Fruit fly (Drosophila melanogaster) whole organism, prepupa: ENCODE results near the gene Uro.

Experiments
- CG11294 ChIP-seq: fragments of 200-800 bp; sonication (Bioruptor generic); IDR thresholded peaks from 2 replicates; pipeline ENCODE4 v1.3.6; 2022; ENCODE audit warnings: missing biosample characterization, missing genetic modification characterization
- CG11902 ChIP-seq: fragments of 200-800 bp; sonication (Bioruptor generic); optimal IDR thresholded peaks from 3 replicates; lab custom pipeline; 2016; ENCODE audit warnings: missing biosample characterization, missing genetic modification characterization
- CG15336 ChIP-seq: fragments of 200-800 bp; sonication (Bioruptor generic); IDR thresholded peaks from 2 replicates; pipeline ENCODE4 v1.3.6; 2022; ENCODE audit warnings: missing biosample characterization, missing genetic modification characterization
- CG1621 ChIP-seq: fragments of 200-800 bp; sonication (Bioruptor generic); optimal IDR thresholded peaks from 3 replicates; lab custom pipeline; 2018; ENCODE audit warnings: missing biosample characterization, mild to moderate bottlenecking, missing genetic modification characterization
- CG16779 ChIP-seq: fragments of 200-800 bp; sonication (Bioruptor generic); optimal IDR thresholded peaks from 3 replicates; lab custom pipeline; 2017; ENCODE audit warnings: missing biosample characterization, mild to moderate bottlenecking, missing genetic modification characterization
- CG3032 ChIP-seq: fragments of 200-800 bp; optimal IDR thresholded peaks from 2 replicates; lab custom pipeline; 2019; ENCODE audit warnings: missing biosample characterization, mild to moderate bottlenecking, missing genetic modification characterization, moderate library complexity
- CG31627 ChIP-seq: fragments of 200-800 bp; sonication (Bioruptor generic); optimal IDR thresholded peaks from 3 replicates; lab custom pipeline; 2016; ENCODE audit warnings: missing biosample characterization, missing genetic modification characterization
- CG3919 ChIP-seq: fragments of 200-800 bp; sonication (Bioruptor generic); optimal IDR thresholded peaks from 3 replicates; lab custom pipeline; 2016; ENCODE audit warnings: missing biosample characterization, missing genetic modification characterization
- CG4318 ChIP-seq: fragments of 200-800 bp; sonication (Bioruptor generic); optimal IDR thresholded peaks from 3 replicates; lab custom pipeline; 2017; ENCODE audit warnings: missing biosample characterization, mild to moderate bottlenecking, missing genetic modification characterization
- CG6276 ChIP-seq: fragments of 200-800 bp; sonication (Bioruptor generic); optimal IDR thresholded peaks from 2 replicates; lab custom pipeline; 2017; ENCODE audit warnings: missing biosample characterization, mild to moderate bottlenecking, missing genetic modification characterization
- CG6792 ChIP-seq: fragments of 200-800 bp; sonication (Bioruptor generic); optimal IDR thresholded peaks from 3 replicates; lab custom pipeline; 2016; ENCODE audit warnings: missing biosample characterization, missing genetic modification characterization
- CG6854 ChIP-seq: fragments of 200-800 bp; sonication (Bioruptor generic); optimal IDR thresholded peaks from 2 replicates; lab custom pipeline; 2017; ENCODE audit warnings: missing biosample characterization, mild to moderate bottlenecking, missing genetic modification characterization
- CG7368 ChIP-seq: fragments of 200-800 bp; sonication (Bioruptor generic); optimal IDR thresholded peaks from 3 replicates; lab custom pipeline; 2016; ENCODE audit warnings: missing biosample characterization, missing genetic modification characterization
- CG9139 ChIP-seq: fragments of 200-800 bp; sonication (Bioruptor generic); optimal IDR thresholded peaks from 3 replicates; lab custom pipeline; 2017; ENCODE audit warnings: missing biosample characterization, mild to moderate bottlenecking, missing genetic modification characterization
- Eip75B ChIP-seq: fragments of 200-800 bp; sonication (Bioruptor generic); optimal IDR thresholded peaks from 3 replicates; lab custom pipeline; 2016; ENCODE audit warnings: missing biosample characterization, missing genetic modification characterization
- Eip78C ChIP-seq: fragments of 200-800 bp; sonication (Bioruptor generic); peaks from one replicate; lab custom pipeline; 2016; ENCODE audit warnings: missing biosample characterization, missing genetic modification characterization
- Eip93F ChIP-seq: fragments of 200-800 bp; sonication (Bioruptor generic); optimal IDR thresholded peaks from 2 replicates; lab custom pipeline; 2016; ENCODE audit warnings: missing biosample characterization, mild to moderate bottlenecking, missing genetic modification characterization
- Gug ChIP-seq: fragments of 200-800 bp; sonication (Bioruptor generic); IDR thresholded peaks from 2 replicates; pipeline ENCODE4 v1.3.6; 2022; ENCODE audit warnings: missing biosample characterization, missing genetic modification characterization
- Hr39 ChIP-seq: fragments of 200-800 bp; sonication (Bioruptor generic); optimal IDR thresholded peaks from 2 replicates; lab custom pipeline; 2016; ENCODE audit warnings: missing biosample characterization, missing genetic modification characterization
- Lpt ChIP-seq: fragments of 200-800 bp; sonication (Bioruptor generic); optimal IDR thresholded peaks from 3 replicates; lab custom pipeline; 2016; ENCODE audit warnings: missing biosample characterization, missing genetic modification characterization
- Met ChIP-seq: fragments of 200-800 bp; sonication (Bioruptor generic); optimal IDR thresholded peaks from 3 replicates; lab custom pipeline; 2016; ENCODE audit warnings: missing biosample characterization, missing genetic modification characterization
- OdsH ChIP-seq: fragments of 200-800 bp; sonication (Bioruptor generic); optimal IDR thresholded peaks from 3 replicates; lab custom pipeline; 2016; ENCODE audit warnings: missing biosample characterization, missing genetic modification characterization
- Smox ChIP-seq: fragments of 200-800 bp; sonication (Bioruptor generic); optimal IDR thresholded peaks from 3 replicates; lab custom pipeline; 2016; ENCODE audit warnings: missing biosample characterization, missing genetic modification characterization
- Sox102F ChIP-seq: fragments of 200-800 bp; sonication (Bioruptor generic); optimal IDR thresholded peaks from 2 replicates; lab custom pipeline; 2016; ENCODE audit warnings: missing biosample characterization, mild to moderate bottlenecking, missing genetic modification characterization
- Sox14 ChIP-seq: fragments of 200-800 bp; sonication (Bioruptor generic); optimal IDR thresholded peaks from 3 replicates; lab custom pipeline; 2016; ENCODE audit warnings: missing biosample characterization, missing genetic modification characterization
- Sox15 ChIP-seq: fragments of 200-800 bp; sonication (Bioruptor generic); optimal IDR thresholded peaks from 3 replicates; lab custom pipeline; 2016; ENCODE audit warnings: missing biosample characterization, missing genetic modification characterization
- achi ChIP-seq: fragments of 200-800 bp; sonication (Bioruptor generic); optimal IDR thresholded peaks from 3 replicates; lab custom pipeline; 2016; ENCODE audit warnings: missing biosample characterization, missing genetic modification characterization
- acj6 ChIP-seq: fragments of 200-800 bp; sonication (Bioruptor generic); optimal IDR thresholded peaks from 3 replicates; lab custom pipeline; 2016; ENCODE audit warnings: missing biosample characterization, missing genetic modification characterization
- dac ChIP-seq: fragments of 200-800 bp; sonication (Bioruptor generic); optimal IDR thresholded peaks from 2 replicates; lab custom pipeline; 2017; ENCODE audit warnings: missing biosample characterization, mild to moderate bottlenecking, missing genetic modification characterization
- dsx ChIP-seq: fragments of 200-800 bp; optimal IDR thresholded peaks from 3 replicates; lab custom pipeline; 2019; ENCODE audit warnings: missing biosample characterization, mild to moderate bottlenecking, missing genetic modification characterization, moderate library complexity; ENCODE audit not compliant: poor library complexity, severe bottlenecking
- esn ChIP-seq: fragments of 200-800 bp; sonication (Bioruptor generic); optimal IDR thresholded peaks from 2 replicates; lab custom pipeline; 2016; ENCODE audit warnings: missing biosample characterization, mild to moderate bottlenecking, missing genetic modification characterization, moderate library complexity
- fkh ChIP-seq: fragments of 200-800 bp; sonication (Bioruptor generic); optimal IDR thresholded peaks from 3 replicates; lab custom pipeline; 2017; ENCODE audit warnings: missing biosample characterization, mild to moderate bottlenecking, missing genetic modification characterization, moderate library complexity
- lz ChIP-seq: fragments of 200-800 bp; sonication (Bioruptor generic); optimal IDR thresholded peaks from 3 replicates; lab custom pipeline; 2016; ENCODE audit warnings: missing biosample characterization, missing genetic modification characterization
- net ChIP-seq: fragments of 200-800 bp; sonication (Bioruptor generic); optimal IDR thresholded peaks from 3 replicates; lab custom pipeline; 2016; ENCODE audit warnings: missing biosample characterization, missing genetic modification characterization
- pdm3 ChIP-seq: fragments of 200-800 bp; sonication (Bioruptor generic); optimal IDR thresholded peaks from 3 replicates; lab custom pipeline; 2016; ENCODE audit warnings: missing biosample characterization, missing genetic modification characterization
- spab ChIP-seq: fragments of 200-800 bp; sonication (Bioruptor generic); optimal IDR thresholded peaks from 2 replicates; lab custom pipeline; 2017; ENCODE audit warnings: missing biosample characterization, mild to moderate bottlenecking, missing genetic modification characterization, missing genetic modification reagents

Gene Uro

DNA sequence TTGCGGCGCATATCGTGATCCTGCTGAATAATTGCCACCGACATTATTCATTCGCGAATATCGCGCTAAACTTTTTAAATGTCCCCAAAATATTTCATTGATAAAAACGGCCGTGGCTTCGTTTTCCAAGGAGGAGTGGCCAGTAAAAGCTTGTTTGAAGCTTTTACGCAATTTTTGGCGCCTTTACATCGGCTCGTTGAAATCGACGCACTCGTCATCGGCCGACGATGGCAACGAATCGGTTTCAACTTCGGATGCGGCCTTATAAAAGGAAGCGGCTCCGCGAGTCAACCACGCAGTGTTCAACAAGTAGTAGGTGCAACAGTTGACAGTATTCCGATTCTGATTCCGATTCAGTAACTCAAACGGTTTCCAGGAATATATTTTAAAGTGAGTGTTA lies 12.6 kb upstream of the Uro start, which contains the start of gene CG7191:
TSS of gene CG7191 (plus strand) at position 301 of the 400 bp plus-strand sequence.
- TF ChIP-seq fkh (GFP tag; lab: Kevin White, UChicago) (no peak), CG11902 (GFP tag; lab: Kevin White, UChicago) (no peak), Eip78C (GFP tag; lab: Kevin White, UChicago) (no peak), Met (GFP tag; lab: Kevin White, UChicago) (no peak), CG4318 (GFP tag; lab: Kevin White, UChicago) (no peak), net (no peak), spab (GFP tag; lab: Kevin White, UChicago) (no peak), CG1621 (tag; lab: Kevin White, UChicago) (no peak), Eip93F (GFP tag; lab: Kevin White, UChicago) (no peak), CG11294 (GFP tag; lab: Robert Waterston, UW) (no peak), CG6854 (GFP tag; lab: Kevin White, UChicago) (no peak), OdsH (GFP tag; lab: Kevin White, UChicago) (no peak), CG6276 (GFP tag; lab: Kevin White, UChicago) (no peak), CG7368 (GFP tag; lab: Kevin White, UChicago) (no peak)
- TF ChIP-seq, all 60 proteins: peak for 0

DNA sequence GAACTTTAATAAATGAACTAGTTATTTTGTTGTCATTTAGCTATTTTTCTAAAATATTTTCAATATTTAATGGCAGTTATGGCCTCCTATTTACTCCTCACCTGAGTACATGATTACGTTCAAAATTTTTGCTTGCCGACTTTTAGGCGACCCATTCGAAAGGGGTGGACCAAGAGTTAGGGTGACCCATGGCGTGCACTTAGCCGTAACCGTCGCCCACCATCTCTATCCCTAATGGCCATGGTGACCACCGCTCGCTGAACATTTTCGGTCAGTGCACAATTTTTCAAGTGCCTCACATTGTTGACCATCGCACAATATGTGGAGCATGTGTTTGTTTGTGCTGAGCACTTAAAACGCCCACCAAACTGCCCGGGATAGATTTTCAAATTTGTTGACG lies 8.0 kb upstream of the Uro start:
- TF ChIP-seq Eip78C (GFP tag; lab: Kevin White, UChicago) (no peak), Eip93F (GFP tag; lab: Kevin White, UChicago) (no peak), CG6854 (GFP tag; lab: Kevin White, UChicago) (no peak), CG11294 (GFP tag; lab: Robert Waterston, UW) (peak; percentile 9; the same call in 1 of the 2 replicates), CG7368 (GFP tag; lab: Kevin White, UChicago) (no peak), CG16779 (tag; lab: Kevin White, UChicago) (no peak)
- TF ChIP-seq, all 60 proteins: peak for 1

DNA sequence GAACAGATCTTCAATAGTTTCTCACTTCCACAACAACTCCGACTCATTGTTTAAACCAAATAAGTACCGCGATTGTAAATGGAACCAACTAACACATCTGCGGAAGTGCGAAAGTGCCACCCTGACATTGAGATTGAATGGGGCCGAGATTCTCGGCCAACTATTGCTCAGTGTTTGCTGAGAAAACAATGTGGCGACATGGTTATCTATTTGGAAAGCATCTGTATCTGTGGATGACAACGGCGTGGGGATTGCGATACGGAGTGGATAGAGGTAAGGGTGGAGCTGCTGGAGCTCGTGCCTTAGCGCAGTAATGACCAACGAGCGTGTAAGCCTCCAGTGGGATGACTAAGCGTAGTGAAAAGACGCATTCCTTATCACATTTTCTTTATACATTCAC lies 4.6 kb upstream of the Uro start:
- TF ChIP-seq fkh (GFP tag; lab: Kevin White, UChicago) (peak; percentile 60), Eip78C (GFP tag; lab: Kevin White, UChicago) (no peak)

DNA sequence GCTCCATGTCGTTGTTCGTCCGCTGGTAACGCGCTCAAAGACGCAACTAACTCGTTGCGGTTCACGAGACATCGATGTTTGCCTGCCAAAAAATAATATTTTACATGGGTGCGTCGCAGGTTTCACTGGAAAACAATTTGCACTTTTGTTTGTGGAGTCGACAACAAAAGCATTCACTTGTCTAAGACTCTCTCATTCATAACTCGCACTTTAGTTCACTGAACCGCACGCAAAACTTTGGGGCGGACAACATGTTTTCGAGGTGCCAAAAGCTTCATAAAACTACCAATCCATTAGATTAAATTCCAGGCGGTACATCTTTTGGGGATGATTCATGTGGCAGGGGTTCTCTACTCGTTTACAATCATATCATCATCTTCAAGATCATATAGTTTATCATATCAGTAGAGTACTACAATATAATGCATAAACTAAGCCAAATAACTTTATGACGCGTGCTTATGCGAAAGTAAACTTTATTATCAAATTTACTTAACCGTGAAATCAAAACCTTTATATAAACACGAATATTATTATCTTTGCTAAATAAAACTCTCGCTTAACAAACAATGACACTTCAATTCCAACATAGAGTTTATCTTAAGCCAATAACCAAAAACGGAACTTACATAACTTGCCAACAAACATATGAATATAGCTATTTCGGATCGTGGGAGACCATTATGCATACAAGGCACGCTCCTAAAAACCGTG lies 1.7 kb upstream of the Uro start, which contains the start of gene CG7179:
TSS of gene CG7179 (minus strand) at position 51 of the 714 bp plus-strand sequence.
- TF ChIP-seq CG6854 (GFP tag; lab: Kevin White, UChicago) (no peak), fkh (GFP tag; lab: Kevin White, UChicago) (peak; percentile 72)
- TF ChIP-seq, all 60 proteins: peak for 1

DNA sequence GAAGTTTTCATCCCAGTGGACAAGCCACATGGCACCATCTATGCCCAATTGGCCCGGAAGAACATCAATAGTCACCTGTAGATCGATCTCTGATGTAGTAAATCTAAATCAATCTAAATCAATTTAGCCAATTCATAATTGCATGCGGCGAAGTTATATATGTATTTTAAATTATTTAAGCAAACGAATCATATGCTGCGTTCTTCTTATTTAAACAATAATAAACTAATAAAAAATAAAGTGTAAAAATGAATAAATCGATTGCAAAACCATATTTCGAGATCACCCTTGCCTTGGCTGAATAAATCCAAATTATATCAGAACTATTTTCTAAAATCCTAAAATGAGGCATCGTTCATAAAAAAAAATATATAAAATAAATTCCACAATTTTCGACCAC lies 1.3 kb downstream of the Uro start, which contains the start of gene CG7164:
TSS of gene CG7164 (plus strand) at position 301 of the 400 bp plus-strand sequence.
- TF ChIP-seq achi (GFP tag; lab: Kevin White, UChicago): no peak
- TF ChIP-seq dac (GFP tag; lab: Kevin White, UChicago): no peak
- no peak for TF ChIP-seq Lpt (GFP tag; lab: Kevin White, UChicago)
- no peak for TF ChIP-seq Hr39 (GFP tag; lab: Kevin White, UChicago)
- no peak for TF ChIP-seq acj6 (GFP tag; lab: Kevin White, UChicago)
- no peak for TF ChIP-seq CG3032 (tag; lab: Kevin White, UChicago)
- TF ChIP-seq Eip75B (GFP tag; lab: Kevin White, UChicago): no peak
- no peak for TF ChIP-seq CG11902 (GFP tag; lab: Kevin White, UChicago)
- TF ChIP-seq, all 60 proteins: peak for 0

DNA sequence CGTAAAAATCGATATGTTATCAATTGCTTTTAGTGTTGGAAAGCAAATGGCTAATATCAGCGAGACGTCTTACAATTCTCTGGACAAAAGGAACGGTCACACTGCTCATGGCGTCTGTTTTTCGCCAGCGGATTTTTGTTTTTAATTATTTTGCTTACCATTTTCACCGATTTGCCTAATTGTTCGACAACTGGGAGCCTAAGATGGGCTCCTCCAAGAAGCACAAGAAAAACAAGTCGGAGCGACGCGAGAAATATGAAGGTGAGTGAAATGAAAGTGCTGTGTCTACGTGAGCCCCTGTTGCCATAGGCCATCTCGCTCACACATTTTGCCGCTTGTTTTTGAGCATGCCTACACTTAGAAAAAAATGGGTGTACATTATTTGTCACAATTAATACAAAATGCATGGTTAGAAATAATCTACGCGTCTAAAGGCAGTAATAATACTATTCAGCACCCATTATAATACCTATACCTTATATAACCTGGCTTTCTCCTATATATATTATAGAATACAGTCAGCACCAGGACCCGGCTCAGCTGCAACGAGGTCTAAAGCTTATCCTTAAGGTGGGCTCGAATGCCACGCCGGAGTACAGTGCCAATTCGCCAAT lies 3.0 kb downstream of the Uro start, which contains the start of gene Brd7-9:
TSS of gene Brd7-9 (plus strand) at position 78 of the 614 bp plus-strand sequence.
- TF ChIP-seq CG3919 (GFP tag; lab: Kevin White, UChicago) (peak; percentile 85), CG15336 (peak; percentile 93), spab (GFP tag; lab: Kevin White, UChicago) (peak; percentile 50), Sox14 (GFP tag; lab: Kevin White, UChicago) (peak; percentile 74), Hr39 (GFP tag; lab: Kevin White, UChicago) (peak; percentile 58), dsx (GFP tag; lab: Kevin White, UChicago) (no peak), Sox102F (GFP tag; lab: Kevin White, UChicago) (peak; percentile 81), dac (GFP tag; lab: Kevin White, UChicago) (no peak), pdm3 (GFP tag; lab: Kevin White, UChicago) (peak; percentile 72), Sox15 (GFP tag; lab: Kevin White, UChicago) (peak; percentile 28), CG31627 (GFP tag; lab: Kevin White, UChicago) (peak; percentile 70), esn (peak; percentile 80), lz (GFP tag; lab: Kevin White, UChicago) (peak; percentile 71), CG4318 (GFP tag; lab: Kevin White, UChicago) (peak; percentile 3), CG6854 (GFP tag; lab: Kevin White, UChicago) (no peak), Gug (GFP tag; lab: Robert Waterston, UW) (peak; percentile 67), CG6792 (peak; percentile 67), CG9139 (no peak), Eip75B (GFP tag; lab: Kevin White, UChicago) (peak; percentile 69), Eip93F (GFP tag; lab: Kevin White, UChicago) (peak; percentile 19), Smox (peak; percentile 76), OdsH (GFP tag; lab: Kevin White, UChicago) (peak; percentile 67)
